Worm (Caenorhabditis elegans) whole organism, L3 larva: Measurements from ENCODE around the gene hum-4.

Experiments used
- ZK546.5 ChIP-seq: sonication (generic microtip); optimal IDR thresholded peaks from 2 replicates; lab custom pipeline; 2017; ENCODE audit warnings: missing biosample characterization, missing genetic modification characterization
- ama-1 ChIP-seq: fragments of 150-350 bp; optimal IDR thresholded peaks from 2 replicates; lab custom pipeline; 2018
- ceh-16 ChIP-seq: sonication (generic microtip); optimal IDR thresholded peaks from 2 replicates; lab custom pipeline; 2017; ENCODE audit warnings: missing biosample characterization, missing genetic modification characterization
- ceh-28 ChIP-seq: fragments of 150-350 bp; optimal IDR thresholded peaks from 2 replicates; lab custom pipeline; 2014; ENCODE audit warnings: missing biosample characterization, missing genetic modification reagents, missing genetic modification characterization
- ceh-82 ChIP-seq: fragments of 150-350 bp; optimal IDR thresholded peaks from 2 replicates; lab custom pipeline; 2014; ENCODE audit warnings: missing biosample characterization, missing genetic modification characterization
- ceh-9 ChIP-seq: sonication (generic microtip); optimal IDR thresholded peaks from 2 replicates; lab custom pipeline; 2018; ENCODE audit warnings: missing biosample characterization, missing genetic modification characterization
- daf-12 ChIP-seq: fragments of 150-350 bp; optimal IDR thresholded peaks from 2 replicates; lab custom pipeline; 2014; ENCODE audit warnings: missing biosample characterization, missing genetic modification reagents, missing genetic modification characterization
- egl-5 ChIP-seq: fragments of 150-350 bp; optimal IDR thresholded peaks from 2 replicates; lab custom pipeline; 2017; ENCODE audit warnings: missing biosample characterization, missing genetic modification reagents, missing genetic modification characterization, inconsistent platforms
- elt-1 ChIP-seq: fragments of 150-350 bp; optimal IDR thresholded peaks from 2 replicates; lab custom pipeline; 2014; ENCODE audit warnings: missing biosample characterization, missing genetic modification characterization
- elt-2 ChIP-seq: sonication (generic microtip); optimal IDR thresholded peaks from 2 replicates; lab custom pipeline; 2016; ENCODE audit warnings: missing genetic modification reagents, mild to moderate bottlenecking, missing genetic modification characterization, missing compliant biosample characterization
- elt-3 ChIP-seq, 3 experiments: fragments of 150-350 bp in 1 of 3; sonication (generic microtip) in 2 of 3; optimal IDR thresholded peaks; 2 replicates in 2 of 3; 4 replicates in 1 of 3; lab custom pipeline; 2014 to 2017; ENCODE audit warnings: missing biosample characterization in 3 of 3, missing genetic modification characterization in 3 of 3
- eor-1 ChIP-seq, 2 experiments: fragments of 150-350 bp; optimal IDR thresholded peaks; 2 replicates each; lab custom pipeline; 2014 to 2018; ENCODE audit warnings: missing biosample characterization in 2 of 2, missing genetic modification characterization in 2 of 2
- fkh-10 ChIP-seq: sonication (generic microtip); optimal IDR thresholded peaks from 2 replicates; lab custom pipeline; 2017; ENCODE audit warnings: missing biosample characterization, missing genetic modification reagents, missing genetic modification characterization
- fkh-2 ChIP-seq: fragments of 150-350 bp; optimal IDR thresholded peaks from 2 replicates; lab custom pipeline; 2014; ENCODE audit warnings: missing biosample characterization, missing genetic modification reagents, missing genetic modification characterization
- fos-1 ChIP-seq: fragments of 150-350 bp; optimal IDR thresholded peaks from 2 replicates; lab custom pipeline; 2014; ENCODE audit warnings: missing biosample characterization, missing genetic modification characterization
- hmg-11 ChIP-seq: sonication (generic microtip); optimal IDR thresholded peaks from 2 replicates; lab custom pipeline; 2016; ENCODE audit warnings: missing genetic modification characterization, missing compliant biosample characterization
- jun-1 ChIP-seq: fragments of 150-350 bp; optimal IDR thresholded peaks from 2 replicates; lab custom pipeline; 2014; ENCODE audit warnings: missing biosample characterization, missing genetic modification reagents, missing genetic modification characterization
- lin-15B ChIP-seq: fragments of 150-350 bp; optimal IDR thresholded peaks from 2 replicates; lab custom pipeline; 2014; ENCODE audit warnings: missing biosample characterization, missing genetic modification characterization
- lin-39 ChIP-seq: fragments of 150-350 bp; optimal IDR thresholded peaks from 2 replicates; lab custom pipeline; 2018; ENCODE audit warnings: missing biosample characterization, missing genetic modification reagents, missing genetic modification characterization
- lsy-12 ChIP-seq: sonication (generic microtip); optimal IDR thresholded peaks from 2 replicates; lab custom pipeline; 2016; ENCODE audit warnings: mild to moderate bottlenecking, missing genetic modification characterization, missing compliant biosample characterization
- mdl-1 ChIP-seq: fragments of 150-350 bp; optimal IDR thresholded peaks from 2 replicates; lab custom pipeline; 2014; ENCODE audit warnings: missing biosample characterization, missing genetic modification characterization
- mml-1 ChIP-seq: fragments of 150-350 bp; sonication (generic microtip); optimal IDR thresholded peaks from 3 replicates; lab custom pipeline; 2014; ENCODE audit warnings: missing biosample characterization, missing genetic modification characterization
- nfya-1 ChIP-seq: sonication (generic microtip); optimal IDR thresholded peaks from 2 replicates; lab custom pipeline; 2017; ENCODE audit warnings: missing genetic modification characterization, mild to moderate bottlenecking, missing compliant biosample characterization, antibody characterized with exemption, moderate library complexity; ENCODE audit not compliant: insufficient read depth
- nhr-11 ChIP-seq: fragments of 150-350 bp; optimal IDR thresholded peaks from 2 replicates; lab custom pipeline; 2014; ENCODE audit warnings: missing biosample characterization, missing genetic modification characterization
- nhr-12 ChIP-seq: fragments of 150-350 bp; optimal IDR thresholded peaks from 2 replicates; lab custom pipeline; 2014; ENCODE audit warnings: missing biosample characterization, missing genetic modification characterization
- nhr-23 ChIP-seq: fragments of 150-350 bp; optimal IDR thresholded peaks from 2 replicates; lab custom pipeline; 2014; ENCODE audit warnings: missing biosample characterization, missing genetic modification reagents, missing genetic modification characterization
- nhr-237 ChIP-seq: fragments of 150-350 bp; optimal IDR thresholded peaks from 2 replicates; lab custom pipeline; 2014; ENCODE audit warnings: missing biosample characterization, missing genetic modification characterization
- nhr-25 ChIP-seq: sonication (generic microtip); optimal IDR thresholded peaks from 2 replicates; lab custom pipeline; 2017; ENCODE audit warnings: missing biosample characterization, missing genetic modification characterization
- nhr-28 ChIP-seq: fragments of 150-350 bp; optimal IDR thresholded peaks from 2 replicates; lab custom pipeline; 2014; ENCODE audit warnings: missing biosample characterization, missing genetic modification characterization
- nhr-43 ChIP-seq: sonication (generic microtip); optimal IDR thresholded peaks from 2 replicates; lab custom pipeline; 2016; ENCODE audit warnings: mild to moderate bottlenecking, missing genetic modification characterization, missing compliant biosample characterization; ENCODE audit not compliant: poor library complexity, severe bottlenecking
- nhr-67 ChIP-seq: fragments of 150-350 bp; optimal IDR thresholded peaks from 2 replicates; lab custom pipeline; 2014; ENCODE audit warnings: missing biosample characterization, missing genetic modification characterization
- nhr-76 ChIP-seq: fragments of 150-350 bp; sonication (generic microtip); optimal IDR thresholded peaks from 5 replicates; lab custom pipeline; 2014; ENCODE audit warnings: missing biosample characterization, missing genetic modification characterization
- nhr-77 ChIP-seq: fragments of 150-350 bp; optimal IDR thresholded peaks from 2 replicates; lab custom pipeline; 2014; ENCODE audit warnings: missing biosample characterization, missing genetic modification characterization
- pha-4 ChIP-seq: fragments of 150-350 bp; optimal IDR thresholded peaks from 2 replicates; lab custom pipeline; 2014; ENCODE audit warnings: missing biosample characterization, missing genetic modification reagents, missing genetic modification characterization
- pqm-1 ChIP-seq: fragments of 150-350 bp; optimal IDR thresholded peaks from 2 replicates; lab custom pipeline; 2017; ENCODE audit warnings: missing biosample characterization, missing genetic modification characterization, inconsistent platforms
- sea-2 ChIP-seq: fragments of 150-350 bp; sonication (generic microtip); optimal IDR thresholded peaks from 4 replicates; lab custom pipeline; 2014; ENCODE audit warnings: missing biosample characterization, missing genetic modification reagents, missing genetic modification characterization
- skn-1 ChIP-seq: fragments of 150-350 bp; optimal IDR thresholded peaks from 2 replicates; lab custom pipeline; 2014; ENCODE audit warnings: missing biosample characterization, missing genetic modification characterization
- snpc-4 ChIP-seq: fragments of 150-350 bp; optimal IDR thresholded peaks from 2 replicates; lab custom pipeline; 2014; ENCODE audit warnings: missing biosample characterization, missing genetic modification characterization
- tbx-2 ChIP-seq: sonication (generic microtip); optimal IDR thresholded peaks from 2 replicates; lab custom pipeline; 2016; ENCODE audit warnings: mild to moderate bottlenecking, missing genetic modification characterization, missing compliant biosample characterization
- unc-39 ChIP-seq: sonication (generic microtip); optimal IDR thresholded peaks from 4 replicates; lab custom pipeline; 2017; ENCODE audit warnings: missing biosample characterization, missing genetic modification characterization
- unc-62 ChIP-seq: fragments of 150-350 bp; sonication (generic microtip); optimal IDR thresholded peaks from 4 replicates; lab custom pipeline; 2014; ENCODE audit warnings: missing biosample characterization, missing genetic modification reagents, missing genetic modification characterization
- zag-1 ChIP-seq: fragments of 150-350 bp; optimal IDR thresholded peaks from 2 replicates; lab custom pipeline; 2014; ENCODE audit warnings: missing biosample characterization, missing genetic modification characterization
- ztf-11 ChIP-seq: fragments of 150-350 bp; optimal IDR thresholded peaks from 2 replicates; lab custom pipeline; 2014; ENCODE audit warnings: missing biosample characterization, missing genetic modification characterization
- ztf-4 ChIP-seq: fragments of 150-350 bp; optimal IDR thresholded peaks from 2 replicates; lab custom pipeline; 2014; ENCODE audit warnings: missing biosample characterization, missing genetic modification characterization

The hum-4 gene

ce11 chrX:11471409-11471808, 38.0 kb upstream of the hum-4 start:
- TF ChIP-seq nhr-23 (tag; lab: Kevin White, UChicago) = peak; percentile 19
- TF ChIP-seq nhr-237 (tag; lab: Kevin White, UChicago) = no peak
- TF ChIP-seq pha-4 (tag; lab: Kevin White, UChicago) = peak; percentile 99
- no peak for TF ChIP-seq unc-39 (tag; lab: Kevin White, UChicago)
- TF ChIP-seq, all 47 proteins: peak for 2

DNA sequence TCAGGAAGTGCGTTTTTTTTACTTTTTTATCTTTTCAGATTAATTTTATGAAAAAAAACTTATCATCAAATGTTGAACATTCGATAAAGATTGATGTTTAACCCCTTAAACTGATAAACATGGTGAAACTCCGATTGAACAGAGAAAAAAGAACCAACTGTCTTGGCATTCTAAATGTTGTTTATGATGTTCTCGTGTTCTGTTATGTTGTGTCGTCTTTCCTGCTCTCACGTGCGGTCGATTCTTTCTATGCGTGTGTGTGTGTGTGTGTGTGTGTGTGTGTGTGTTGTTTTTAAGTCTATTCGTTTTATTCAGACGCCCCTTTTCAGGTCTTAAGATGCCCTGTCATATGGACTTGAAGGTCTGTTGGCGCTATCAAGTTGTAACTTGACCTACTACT, 36.2 kb upstream of the hum-4 start:
- TF ChIP-seq lin-39 = no peak
- peak; percentile 35 for TF ChIP-seq mdl-1 (tag; lab: Kevin White, UChicago)
- no peak for TF ChIP-seq nhr-28 (tag; lab: Kevin White, UChicago)
- TF ChIP-seq pha-4 (tag; lab: Kevin White, UChicago) = peak; percentile 49
- TF ChIP-seq nhr-77 = no peak
- no peak for TF ChIP-seq hmg-11
- no peak for TF ChIP-seq ceh-28 (tag; lab: Kevin White, UChicago)
- no peak for TF ChIP-seq ztf-11 (tag; lab: Kevin White, UChicago)
- no peak for TF ChIP-seq tbx-2 (tag; lab: Kevin White, UChicago)
- TF ChIP-seq eor-1 (tag; optimal IDR thresholded peaks at IDR 0.05; lab: Kevin White, UChicago) = no peak
- no peak for TF ChIP-seq daf-12
- TF ChIP-seq nhr-43 (tag; lab: Kevin White, UChicago) = no peak
- no peak for TF ChIP-seq lsy-12 (tag; lab: Kevin White, UChicago)
- TF ChIP-seq nhr-11 = no peak
- TF ChIP-seq elt-3 (tag; optimal IDR thresholded peaks at IDR 0.05; lab: Kevin White, UChicago) = no peak
- peak; percentile 12 for TF ChIP-seq nhr-25 (tag; lab: Kevin White, UChicago)
- peak; percentile 74 for TF ChIP-seq egl-5
- no peak for TF ChIP-seq ztf-4 (tag; lab: Kevin White, UChicago)
- TF ChIP-seq mml-1 (tag; lab: Kevin White, UChicago) = no peak
- TF ChIP-seq fkh-2 (tag; lab: Kevin White, UChicago) = no peak
- no peak for TF ChIP-seq nhr-67 (tag; lab: Kevin White, UChicago)
- peak; percentile 33 for TF ChIP-seq jun-1
- TF ChIP-seq elt-2 (tag; lab: Kevin White, UChicago) = peak; percentile 87
- no peak for TF ChIP-seq zag-1 (tag; lab: Kevin White, UChicago)
- TF ChIP-seq elt-1 (tag; lab: Kevin White, UChicago) = peak; percentile 38
- no peak for TF ChIP-seq sea-2 (GFP tag; lab: Kevin White, UChicago)
- TF ChIP-seq nfya-1 (tag; lab: Kevin White, UChicago) = peak; percentile 17
- TF ChIP-seq unc-39 (tag; lab: Kevin White, UChicago) = no peak
- peak; percentile 45 for TF ChIP-seq pqm-1 (tag; lab: Kevin White, UChicago)
- peak; percentile 5 for TF ChIP-seq snpc-4 (tag; lab: Kevin White, UChicago)

- TF ChIP-seq nfya-1 (tag; lab: Kevin White, UChicago) = peak; percentile 54
- no peak for TF ChIP-seq nhr-67 (tag; lab: Kevin White, UChicago)
- TF ChIP-seq egl-5 = no peak
- TF ChIP-seq ama-1 (lab: Kevin White, UChicago) = peak; percentile 66
- TF ChIP-seq nhr-11 = no peak
These were observed 35.4 kb upstream of the hum-4 start for ce11 chrX:11468814-11469213.

- TF ChIP-seq pqm-1 (tag; lab: Kevin White, UChicago) (peak; percentile 25), tbx-2 (tag; lab: Kevin White, UChicago) (peak; percentile 53), nhr-11 (peak; percentile 12), ceh-9 (no peak), ceh-16 (no peak), fkh-2 (tag; lab: Kevin White, UChicago) (peak; percentile 10), nhr-237 (tag; lab: Kevin White, UChicago) (no peak), unc-39 (tag; lab: Kevin White, UChicago) (no peak), ceh-28 (tag; lab: Kevin White, UChicago) (no peak), eor-1 (tag; optimal IDR thresholded peaks at IDR 0.05; lab: Kevin White, UChicago) (no peak), snpc-4 (tag; lab: Kevin White, UChicago) (peak; percentile 65), elt-2 (tag; lab: Kevin White, UChicago) (peak; percentile 49), nhr-12 (tag; lab: Kevin White, UChicago) (no peak), egl-5 (peak; percentile 30), fkh-10 (GFP tag; lab: Kevin White, UChicago) (peak; percentile 77), unc-62 (GFP tag; lab: Kevin White, UChicago) (peak; percentile 29), lsy-12 (tag; lab: Kevin White, UChicago) (peak; percentile 8), mdl-1 (tag; lab: Kevin White, UChicago) (peak; percentile 67), ZK546.5 (tag; lab: Kevin White, UChicago) (no peak), nfya-1 (tag; lab: Kevin White, UChicago) (peak; percentile 89), jun-1 (peak; percentile 35), zag-1 (tag; lab: Kevin White, UChicago) (no peak), ceh-82 (tag; lab: Kevin White, UChicago) (no peak), hmg-11 (peak; percentile 32), nhr-76 (no peak), skn-1 (tag; lab: Kevin White, UChicago) (peak; percentile 56), lin-39 (peak; percentile 90), nhr-77 (no peak), sea-2 (GFP tag; lab: Kevin White, UChicago) (no peak), ama-1 (lab: Kevin White, UChicago) (peak; percentile 20), lin-15B (tag; lab: Kevin White, UChicago) (peak; percentile 13), nhr-23 (tag; lab: Kevin White, UChicago) (no peak), pha-4 (tag; lab: Kevin White, UChicago) (peak; percentile 37), fos-1 (tag; lab: Kevin White, UChicago) (no peak)
These were observed 33.9 kb upstream of the hum-4 start for ce11 chrX:11467320-11467732.
